Worm (Caenorhabditis elegans) whole organism, early embryonic: ENCODE measurements around the gene ZK673.6.

ENCODE experiments used
- F13C5.2 ChIP-seq: sonication (generic microtip); optimal IDR thresholded peaks from 2 replicates; lab custom pipeline; 2017; ENCODE audit warnings: mild to moderate bottlenecking, missing genetic modification characterization, inconsistent platforms, missing compliant biosample characterization
- ama-1 ChIP-seq: fragments of 150-350 bp; optimal IDR thresholded peaks from 2 replicates; lab custom pipeline; 2014
- ceh-13 ChIP-seq: fragments of 200-800 bp; sonication (Bioruptor generic); optimal IDR thresholded peaks from 2 replicates; lab custom pipeline; 2018; ENCODE audit warnings: mild to moderate bottlenecking, missing genetic modification characterization, missing compliant biosample characterization
- ceh-36 ChIP-seq: sonication (generic microtip); optimal IDR thresholded peaks from 2 replicates; lab custom pipeline; 2016; ENCODE audit warnings: missing genetic modification characterization, inconsistent platforms, missing compliant biosample characterization
- ets-7 ChIP-seq: sonication (generic microtip); optimal IDR thresholded peaks from 2 replicates; lab custom pipeline; 2016; ENCODE audit warnings: missing genotype, missing genetic modification characterization, missing compliant biosample characterization
- flt-1 ChIP-seq: fragments of 200-800 bp; sonication (Bioruptor generic); IDR thresholded peaks from 2 replicates; pipeline ENCODE4 v1.3.6; 2022; ENCODE audit warnings: missing genetic modification characterization, missing compliant biosample characterization
- sea-1 ChIP-seq: fragments of 200-800 bp; sonication (Bioruptor generic); conservative IDR thresholded peaks from 2 replicates; pipeline ENCODE4 v1.3.6; 2022; ENCODE audit warnings: missing genetic modification characterization, missing compliant biosample characterization
- tbx-11 ChIP-seq: fragments of 200-800 bp; sonication (Bioruptor generic); IDR thresholded peaks from 2 replicates; pipeline ENCODE4 v1.3.6; 2022; ENCODE audit warnings: missing genetic modification characterization, missing compliant biosample characterization
- tbx-37 ChIP-seq: fragments of 200-800 bp; sonication (Bioruptor generic); conservative IDR thresholded peaks from 2 replicates; pipeline ENCODE4 v1.3.6; 2022; ENCODE audit warnings: missing genetic modification reagents, missing genetic modification characterization, missing compliant biosample characterization
- tra-4 ChIP-seq: sonication (generic microtip); optimal IDR thresholded peaks from 2 replicates; lab custom pipeline; 2017; ENCODE audit warnings: missing genetic modification characterization, missing compliant biosample characterization

- TF ChIP-seq ets-7 (no peak), ceh-36 (no peak), tra-4 (no peak), ama-1 (lab: Kevin White, UChicago) (no peak), tbx-11 (no peak), tbx-37 (GFP tag; lab: Robert Waterston, UW) (no peak), ceh-13 (GFP tag; lab: Kevin White, UChicago) (no peak), sea-1 (GFP tag; lab: Robert Waterston, UW) (no peak), flt-1 (GFP tag; lab: Robert Waterston, UW) (no peak), F13C5.2 (tag; lab: Kevin White, UChicago) (no peak)
These were observed 15.2 kb upstream of the ZK673.6 start, which contains the start of gene clec-59 for ce11 chrII:10479348-10479747.
